Worm (Caenorhabditis elegans) whole organism, L2 larva: ENCODE measurements around the gene oig-2.
"Not testable (repeated sequence)": the region's sequence is repeated elsewhere in the genome, so short reads cannot be mapped to it uniquely, and the experiment has no call there.

Experiments
- lin-39 ChIP-seq: fragments of 150-350 bp; optimal IDR thresholded peaks from 2 replicates; lab custom pipeline; 2014; ENCODE audit warnings: missing biosample characterization, missing genetic modification reagents, missing genetic modification characterization
- mdl-1 ChIP-seq, 2 experiments: fragments of 150-350 bp in 1 of 2; sonication (generic microtip) in 1 of 2; optimal IDR thresholded peaks; 2 replicates each; lab custom pipeline; 2017; ENCODE audit warnings: missing biosample characterization in 2 of 2, missing genetic modification characterization in 2 of 2
- nhr-237 ChIP-seq: fragments of 150-350 bp; optimal IDR thresholded peaks from 2 replicates; lab custom pipeline; 2014; ENCODE audit warnings: missing biosample characterization, missing genetic modification characterization

DNA sequence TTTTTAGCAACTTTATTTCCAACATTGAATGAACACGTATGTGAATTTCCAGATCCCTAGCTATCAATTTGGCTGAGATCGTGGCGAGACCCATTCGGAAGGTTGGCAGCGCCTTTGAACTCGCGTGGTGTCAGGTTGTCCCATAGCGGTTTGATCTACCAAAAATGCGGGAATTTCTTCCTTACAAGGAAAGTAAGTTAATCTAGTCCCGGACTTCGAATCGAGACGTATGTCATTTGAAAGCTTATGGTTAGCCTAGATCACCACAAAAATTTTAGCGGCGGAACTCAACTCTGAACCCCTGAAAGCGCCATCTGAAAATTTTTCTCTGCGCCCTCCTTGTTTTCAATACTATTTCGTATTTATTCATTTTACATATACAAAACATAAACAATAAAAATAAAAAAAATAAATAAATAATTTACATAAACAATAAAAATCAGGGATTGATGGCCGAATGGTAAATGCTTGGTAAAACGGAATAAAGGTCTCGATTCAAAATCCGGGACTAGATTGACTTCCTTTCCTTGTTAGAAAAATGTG is 23.8 kb upstream of the oig-2 start, which contains the start of gene F18A11.2:
- TF ChIP-seq nhr-237; mdl-1 (tag; optimal IDR thresholded peaks at IDR 0.05; lab: Kevin White, UChicago); lin-39 (tag; lab: Kevin White, UChicago): not testable (repeated sequence)
